Fruit fly (Drosophila melanogaster) whole organism, embryonic: ENCODE measurements around the gene CG7781.
A peak's percentile ranks its signal among the peaks of the same experiment; 100 is the strongest.

ENCODE experiments used
- CG10209 ChIP-seq: fragments of 200-800 bp; sonication (Bioruptor generic); optimal IDR thresholded peaks from 3 replicates; lab custom pipeline; 2017; ENCODE audit warnings: missing biosample characterization, mild to moderate bottlenecking, missing genetic modification characterization, missing genetic modification reagents
- CG10565 ChIP-seq: fragments of 200-800 bp; sonication (Bioruptor generic); optimal IDR thresholded peaks from 3 replicates; lab custom pipeline; 2016; ENCODE audit warnings: missing biosample characterization, mild to moderate bottlenecking, missing genetic modification characterization
- CG11093 ChIP-seq: fragments of 200-800 bp; sonication (Bioruptor generic); IDR thresholded peaks from 3 replicates; pipeline ENCODE4 v1.3.6; 2022; ENCODE audit warnings: missing biosample characterization, missing genetic modification characterization
- CG11398 ChIP-seq: fragments of 200-800 bp; sonication (Bioruptor generic); optimal IDR thresholded peaks from 2 replicates; lab custom pipeline; 2016; ENCODE audit warnings: missing biosample characterization, missing genetic modification characterization
- CG11696 ChIP-seq: fragments of 200-800 bp; sonication (Bioruptor generic); IDR thresholded peaks from 2 replicates; pipeline ENCODE4 v1.3.6; 2022; ENCODE audit warnings: missing biosample characterization, missing genetic modification characterization
- CG13296 ChIP-seq: fragments of 200-800 bp; sonication (Bioruptor generic); optimal IDR thresholded peaks from 3 replicates; lab custom pipeline; 2018; ENCODE audit warnings: missing biosample characterization, mild to moderate bottlenecking, missing genetic modification characterization
- CG14710 ChIP-seq: fragments of 200-800 bp; sonication (Bioruptor generic); optimal IDR thresholded peaks from 3 replicates; lab custom pipeline; 2019; ENCODE audit warnings: missing biosample characterization, mild to moderate bottlenecking, missing genetic modification characterization, moderate library complexity
- CG15269 ChIP-seq: fragments of 200-800 bp; sonication (Bioruptor generic); optimal IDR thresholded peaks from 2 replicates; lab custom pipeline; 2018; ENCODE audit warnings: missing biosample characterization, mild to moderate bottlenecking, missing genetic modification characterization, moderate library complexity
- CG16813 ChIP-seq: fragments of 200-800 bp; sonication (Bioruptor generic); IDR thresholded peaks from 3 replicates; pipeline ENCODE4 v1.3.6; 2022; ENCODE audit warnings: missing biosample characterization, missing genetic modification characterization; ENCODE audit not compliant: partially characterized antibody
- CG16815 ChIP-seq: fragments of 200-800 bp; sonication (Bioruptor generic); optimal IDR thresholded peaks from 3 replicates; lab custom pipeline; 2017; ENCODE audit warnings: missing biosample characterization, mild to moderate bottlenecking, missing genetic modification characterization
- CG17328 ChIP-seq: fragments of 200-800 bp; sonication (Bioruptor generic); IDR thresholded peaks from 2 replicates; pipeline ENCODE4 v1.3.6; 2022; ENCODE audit warnings: missing biosample characterization, missing genetic modification characterization
- CG17912 ChIP-seq: fragments of 200-800 bp; sonication (Bioruptor generic); optimal IDR thresholded peaks from 2 replicates; lab custom pipeline; 2018; ENCODE audit warnings: missing biosample characterization, mild to moderate bottlenecking, missing genetic modification characterization
- CG18599 ChIP-seq: fragments of 200-800 bp; sonication (Bioruptor generic); optimal IDR thresholded peaks from 3 replicates; lab custom pipeline; 2017; ENCODE audit warnings: missing biosample characterization, missing genetic modification characterization, mild to moderate bottlenecking, moderate library complexity, missing genetic modification reagents
- CG3726 ChIP-seq: fragments of 200-800 bp; sonication (Bioruptor generic); IDR thresholded peaks from 3 replicates; pipeline ENCODE4, ENCODE4 v1.3.6; 2022; ENCODE audit warnings: missing biosample characterization, missing genetic modification characterization
- CG3847 ChIP-seq: fragments of 200-800 bp; sonication (Bioruptor generic); IDR thresholded peaks from 2 replicates; pipeline ENCODE4 v1.3.6; 2022; ENCODE audit warnings: missing biosample characterization, missing genetic modification characterization
- CG3995 ChIP-seq: fragments of 200-800 bp; sonication (Bioruptor generic); optimal IDR thresholded peaks from 3 replicates; lab custom pipeline; 2016; ENCODE audit warnings: missing biosample characterization, missing genetic modification characterization
- CG5180 ChIP-seq: fragments of 200-800 bp; sonication (Bioruptor generic); optimal IDR thresholded peaks from 3 replicates; lab custom pipeline; 2017; ENCODE audit warnings: missing biosample characterization, missing genetic modification characterization, mild to moderate bottlenecking, moderate library complexity, missing genetic modification reagents
- CG6272 ChIP-seq: fragments of 200-800 bp; sonication (Bioruptor generic); IDR thresholded peaks from 2 replicates; pipeline ENCODE4 v1.3.6; 2022; ENCODE audit warnings: missing biosample characterization, missing genetic modification characterization
- CG7987 ChIP-seq: fragments of 200-800 bp; sonication (Bioruptor generic); optimal IDR thresholded peaks from 2 replicates; lab custom pipeline; 2018; ENCODE audit warnings: missing biosample characterization, mild to moderate bottlenecking, missing genetic modification characterization, moderate library complexity
- CG8924 ChIP-seq: fragments of 200-800 bp; optimal IDR thresholded peaks from 3 replicates; lab custom pipeline; 2019; ENCODE audit warnings: missing biosample characterization, mild to moderate bottlenecking, missing genetic modification characterization, moderate library complexity
- CG9727 ChIP-seq: fragments of 200-800 bp; sonication (Bioruptor generic); optimal IDR thresholded peaks from 3 replicates; lab custom pipeline; 2017; ENCODE audit warnings: missing biosample characterization, mild to moderate bottlenecking, missing genetic modification characterization
- Dek ChIP-seq: fragments of 200-800 bp; sonication (Bioruptor generic); optimal IDR thresholded peaks from 3 replicates; lab custom pipeline; 2019; ENCODE audit warnings: missing biosample characterization, mild to moderate bottlenecking, missing genetic modification characterization, moderate library complexity
- Fer1 ChIP-seq: fragments of 200-800 bp; sonication (Bioruptor generic); optimal IDR thresholded peaks from 2 replicates; lab custom pipeline; 2017; ENCODE audit warnings: missing biosample characterization, mild to moderate bottlenecking, missing genetic modification characterization
- HmgZ ChIP-seq: fragments of 200-800 bp; sonication (Bioruptor generic); optimal IDR thresholded peaks from 2 replicates; lab custom pipeline; 2018; ENCODE audit warnings: missing biosample characterization, mild to moderate bottlenecking, missing genetic modification characterization
- Hr51 ChIP-seq, 2 experiments: fragments of 200-800 bp; sonication (Bioruptor generic); optimal IDR thresholded peaks; 2 replicates in 1 of 2; 3 replicates in 1 of 2; lab custom pipeline; 2016 to 2018; ENCODE audit warnings: missing biosample characterization in 2 of 2, missing genetic modification characterization in 2 of 2, mild to moderate bottlenecking in 1 of 2, moderate library complexity in 1 of 2
- Hsf ChIP-seq: fragments of 200-800 bp; sonication (Bioruptor generic); optimal IDR thresholded peaks from 3 replicates; lab custom pipeline; 2016; ENCODE audit warnings: missing biosample characterization, missing genetic modification characterization
- Mad ChIP-seq: fragments of 200-800 bp; sonication (Bioruptor generic); optimal IDR thresholded peaks from 2 replicates; lab custom pipeline; 2016; ENCODE audit warnings: missing biosample characterization, missing genetic modification characterization
- Ravus ChIP-seq: fragments of 200-800 bp; sonication (Bioruptor generic); IDR thresholded peaks from 2 replicates; pipeline ENCODE4 v1.3.6; 2022; ENCODE audit warnings: missing biosample characterization, missing genetic modification characterization
- Rx ChIP-seq: fragments of 200-800 bp; sonication (Bioruptor generic); IDR thresholded peaks from 2 replicates; pipeline ENCODE4 v1.3.6; 2022; ENCODE audit warnings: missing biosample characterization, missing genetic modification characterization
- ac ChIP-seq: fragments of 200-800 bp; sonication (Bioruptor generic); optimal IDR thresholded peaks from 3 replicates; lab custom pipeline; 2017; ENCODE audit warnings: missing biosample characterization, mild to moderate bottlenecking, missing genetic modification characterization
- br ChIP-seq: fragments of >200 bp; optimal IDR thresholded peaks from 2 replicates; lab custom pipeline; 2017
- caup ChIP-seq: fragments of 200-800 bp; sonication (Bioruptor generic); optimal IDR thresholded peaks from 3 replicates; lab custom pipeline; 2017; ENCODE audit warnings: missing biosample characterization, mild to moderate bottlenecking, missing genetic modification characterization, moderate library complexity; ENCODE audit not compliant: severe bottlenecking
- corto ChIP-seq: fragments of 200-800 bp; sonication (Bioruptor generic); optimal IDR thresholded peaks from 2 replicates; lab custom pipeline; 2016; ENCODE audit warnings: missing biosample characterization, mild to moderate bottlenecking, missing genetic modification characterization, moderate library complexity
- ems ChIP-seq: fragments of 200-800 bp; sonication (Bioruptor generic); optimal IDR thresholded peaks from 3 replicates; lab custom pipeline; 2016; ENCODE audit warnings: missing biosample characterization, missing genetic modification characterization
- eyg ChIP-seq: fragments of 200-800 bp; sonication (Bioruptor generic); optimal IDR thresholded peaks from 3 replicates; lab custom pipeline; 2016; ENCODE audit warnings: missing biosample characterization, missing genetic modification characterization
- fru ChIP-seq: fragments of >200 bp; optimal IDR thresholded peaks from 2 replicates; lab custom pipeline; 2017
- ftz-f1 ChIP-seq: fragments of 200-800 bp; sonication (Bioruptor generic); optimal IDR thresholded peaks from 2 replicates; lab custom pipeline; 2016; ENCODE audit warnings: missing biosample characterization, missing genetic modification characterization
- gfzf ChIP-seq: fragments of 200-800 bp; sonication (Bioruptor generic); optimal IDR thresholded peaks from 2 replicates; lab custom pipeline; 2016; ENCODE audit warnings: missing biosample characterization, mild to moderate bottlenecking, missing genetic modification characterization, moderate library complexity
- gsb ChIP-seq: fragments of 200-800 bp; sonication (Bioruptor generic); IDR thresholded peaks from 2 replicates; pipeline ENCODE4 v1.3.6; 2022; ENCODE audit warnings: missing biosample characterization, missing genetic modification characterization
- h ChIP-seq: fragments of >200 bp; optimal IDR thresholded peaks from 2 replicates; lab custom pipeline; 2017
- hbn ChIP-seq: fragments of 200-800 bp; sonication (Bioruptor generic); IDR thresholded peaks from 2 replicates; pipeline ENCODE4 v1.3.6; 2022; ENCODE audit warnings: missing biosample characterization, missing genetic modification characterization; ENCODE audit not compliant: partially characterized antibody
- maf-S ChIP-seq: fragments of 200-800 bp; sonication (Bioruptor generic); optimal IDR thresholded peaks from 2 replicates; lab custom pipeline; 2016; ENCODE audit warnings: missing biosample characterization, missing genetic modification characterization
- mam ChIP-seq: fragments of 200-800 bp; sonication (Bioruptor generic); optimal IDR thresholded peaks from 3 replicates; lab custom pipeline; 2016; ENCODE audit warnings: missing biosample characterization, missing genetic modification characterization
- nau ChIP-seq: fragments of 200-800 bp; sonication (Bioruptor generic); optimal IDR thresholded peaks from 3 replicates; lab custom pipeline; 2017; ENCODE audit warnings: missing biosample characterization, mild to moderate bottlenecking, missing genetic modification characterization, missing genetic modification reagents
- nmo ChIP-seq: fragments of 200-800 bp; sonication (Bioruptor generic); optimal IDR thresholded peaks from 2 replicates; lab custom pipeline; 2018; ENCODE audit warnings: missing biosample characterization, mild to moderate bottlenecking, missing genetic modification characterization, moderate library complexity
- oc ChIP-seq: fragments of 200-800 bp; sonication (Bioruptor generic); optimal IDR thresholded peaks from 2 replicates; lab custom pipeline; 2018; ENCODE audit warnings: missing biosample characterization, mild to moderate bottlenecking, missing genetic modification characterization, moderate library complexity
- onecut ChIP-seq: fragments of 200-800 bp; sonication (Bioruptor generic); IDR thresholded peaks from 2 replicates; pipeline ENCODE4 v1.3.6; 2022; ENCODE audit warnings: missing biosample characterization, missing genetic modification characterization
- row ChIP-seq: fragments of 200-800 bp; sonication (Bioruptor generic); IDR thresholded peaks from 3 replicates; pipeline ENCODE4 v1.3.6; 2022; ENCODE audit warnings: missing biosample characterization, missing genetic modification characterization
- sd ChIP-seq: fragments of 200-800 bp; sonication (Bioruptor generic); optimal IDR thresholded peaks from 3 replicates; lab custom pipeline; 2018; ENCODE audit warnings: missing biosample characterization, mild to moderate bottlenecking, missing genetic modification characterization, moderate library complexity
- twi ChIP-seq: fragments of 200-800 bp; optimal IDR thresholded peaks from 2 replicates; lab custom pipeline; 2019; ENCODE audit warnings: missing biosample characterization, mild to moderate bottlenecking, missing genetic modification characterization, moderate library complexity

Gene CG7781

dm6 chr2L:8277561-8278201, 47.5 kb downstream of the CG7781 start (continued):
- TF ChIP-seq corto (GFP tag; lab: Kevin White, UChicago) (peak; percentile 98), CG3995 (GFP tag; lab: Kevin White, UChicago) (peak; percentile 66), CG6272 (GFP tag; lab: Robert Waterston, UW) (peak; percentile 95), CG11093 (GFP tag; lab: Robert Waterston, UW) (peak; percentile 97), nmo (peak; percentile 98), HmgZ (tag; lab: Kevin White, UChicago) (peak; percentile 95), CG16813 (no peak), oc (tag; lab: Kevin White, UChicago) (peak; percentile 99), Dek (peak; percentile 96), CG3847 (GFP tag; lab: Robert Waterston, UW) (peak; percentile 97), maf-S (GFP tag; lab: Kevin White, UChicago) (peak; percentile 86), CG14710 (tag; lab: Kevin White, UChicago) (peak; percentile 98), CG11398 (GFP tag; lab: Kevin White, UChicago) (peak; percentile 84), mam (GFP tag; lab: Kevin White, UChicago) (peak; percentile 87), Rx (GFP tag; lab: Robert Waterston, UW) (peak; percentile 97), CG15269 (tag; lab: Kevin White, UChicago) (peak; percentile 99), CG7987 (GFP tag; lab: Kevin White, UChicago) (peak; percentile 93), CG18599 (GFP tag; lab: Kevin White, UChicago) (peak; percentile 97), Fer1 (GFP tag; lab: Kevin White, UChicago) (peak; percentile 98), h (lab: Kevin White, UChicago) (no peak), eyg (GFP tag; lab: Kevin White, UChicago) (peak; percentile 72), CG16815 (GFP tag; lab: Kevin White, UChicago) (peak; percentile 96), fru (lab: Kevin White, UChicago) (no peak), CG17328 (peak; percentile 100), caup (GFP tag; lab: Kevin White, UChicago) (peak; percentile 94), CG13296 (GFP tag; lab: Kevin White, UChicago) (peak; percentile 97), CG3726 (GFP tag; lab: Robert Waterston, UW) (peak; percentile 98), CG8924 (tag; lab: Kevin White, UChicago) (peak; percentile 96), CG17912 (GFP tag; lab: Kevin White, UChicago) (peak; percentile 84), twi (tag; lab: Kevin White, UChicago) (peak; percentile 90), row (peak; percentile 99), ems (peak; percentile 96), br (lab: Kevin White, UChicago) (no peak), ftz-f1 (GFP tag; lab: Kevin White, UChicago) (peak; percentile 73), CG9727 (peak; percentile 99), CG11696 (GFP tag; lab: Robert Waterston, UW) (peak; percentile 96), CG10565 (GFP tag; lab: Kevin White, UChicago) (peak; percentile 91), Hr51 (GFP tag; optimal IDR thresholded peaks at IDR 0.05; lab: Kevin White, UChicago) (peak; percentile 96 to 99), CG10209 (GFP tag; lab: Kevin White, UChicago) (peak; percentile 97), Mad (GFP tag; lab: Kevin White, UChicago) (peak; percentile 96), onecut (GFP tag; lab: Robert Waterston, UW) (peak; percentile 96), sd (tag; lab: Kevin White, UChicago) (peak; percentile 87), CG5180 (GFP tag; lab: Kevin White, UChicago) (peak; percentile 91), Hsf (peak; percentile 96), ac (GFP tag; lab: Kevin White, UChicago) (peak; percentile 97), gsb (peak; percentile 97), Ravus (GFP tag; lab: Robert Waterston, UW) (peak; percentile 92), gfzf (GFP tag; lab: Kevin White, UChicago) (no peak), hbn (no peak), nau (peak; percentile 96)
